Fruit fly (Drosophila melanogaster): ENCODE results near the gene CG14455.

DNA sequence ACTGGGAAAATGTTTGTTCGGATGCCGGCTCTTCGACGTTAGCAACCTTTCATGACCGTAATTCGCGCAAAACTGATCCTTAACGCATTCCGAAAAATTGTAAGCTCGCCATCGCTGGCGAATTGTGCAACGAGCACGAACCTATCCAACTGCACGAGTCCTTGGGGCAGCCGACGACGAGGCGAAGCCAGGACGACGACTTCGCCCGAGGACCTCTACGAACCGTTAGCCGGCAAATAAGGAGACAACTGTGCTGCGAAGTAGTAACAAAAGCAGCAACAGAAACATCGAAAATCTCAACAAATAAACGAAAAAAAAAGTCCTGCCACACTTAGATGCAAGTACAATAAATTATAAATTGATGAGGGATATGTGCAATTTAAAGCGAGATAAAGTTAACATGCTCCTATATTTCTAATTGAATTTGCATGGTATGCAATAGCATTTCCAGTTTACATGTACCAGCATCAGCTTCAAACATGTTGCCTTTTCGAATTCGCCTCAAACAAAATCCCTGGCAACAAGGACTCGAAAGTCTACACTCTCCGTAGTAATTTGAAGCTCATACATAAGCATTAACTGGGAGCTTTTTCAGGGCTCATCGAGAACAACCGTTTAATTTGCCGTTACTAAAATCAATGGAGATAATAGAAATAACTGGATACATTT is 48.9 kb downstream of the CG14455 start, which contains the start of gene CG14459:
- TF ChIP-seq Sin3A (optimal IDR thresholded peaks at IDR 0.05) (no peak), insv (optimal IDR thresholded peaks at IDR 0.05) (no peak), psq (optimal IDR thresholded peaks at IDR 0.05) (no peak), h (optimal IDR thresholded peaks at IDR 0.05) (no peak)

Measured in Kc167 (cell line).